Fruit fly (Drosophila melanogaster) whole organism, embryonic: ENCODE data around the gene CG9747.

Experiments used
- Ada2b ChIP-seq: fragments of 200-800 bp; sonication (Bioruptor generic); IDR thresholded peaks from 2 replicates; pipeline ENCODE4 v1.3.6; 2022; ENCODE audit warnings: missing biosample characterization, missing genetic modification characterization
- Antp ChIP-seq: fragments of 200-800 bp; sonication (Bioruptor generic); optimal IDR thresholded peaks from 3 replicates; lab custom pipeline; 2016; ENCODE audit warnings: missing biosample characterization, missing genetic modification characterization
- BEAF-32 ChIP-seq: fragments of 200-800 bp; sonication (Bioruptor generic); optimal IDR thresholded peaks from 3 replicates; lab custom pipeline; 2017; ENCODE audit warnings: missing biosample characterization, missing genetic modification characterization, mild to moderate bottlenecking, moderate library complexity, missing genetic modification reagents
- CG10267 ChIP-seq: fragments of 200-800 bp; sonication (Bioruptor generic); optimal IDR thresholded peaks from 2 replicates; lab custom pipeline; 2018; ENCODE audit warnings: missing biosample characterization, mild to moderate bottlenecking, missing genetic modification characterization, moderate library complexity
- CG10654 ChIP-seq: fragments of 200-800 bp; sonication (Bioruptor generic); optimal IDR thresholded peaks from 2 replicates; lab custom pipeline; 2016; ENCODE audit warnings: missing biosample characterization, missing genetic modification characterization
- CG12299 ChIP-seq: fragments of 200-800 bp; sonication (Bioruptor generic); optimal IDR thresholded peaks from 2 replicates; lab custom pipeline; 2018; ENCODE audit warnings: missing biosample characterization, mild to moderate bottlenecking, missing genetic modification characterization
- CG13287 ChIP-seq: fragments of 200-800 bp; sonication (Bioruptor generic); IDR thresholded peaks from 2 replicates; pipeline ENCODE4 v1.3.6; 2022; ENCODE audit warnings: missing biosample characterization, missing genetic modification characterization; ENCODE audit not compliant: partially characterized antibody
- CG13775 ChIP-seq: fragments of 200-800 bp; sonication (Bioruptor generic); optimal IDR thresholded peaks from 3 replicates; lab custom pipeline; 2017; ENCODE audit warnings: missing biosample characterization, mild to moderate bottlenecking, missing genetic modification characterization
- CG13894 ChIP-seq: fragments of 200-800 bp; sonication (Bioruptor generic); optimal IDR thresholded peaks from 3 replicates; lab custom pipeline; 2018; ENCODE audit warnings: missing biosample characterization, mild to moderate bottlenecking, missing genetic modification characterization, moderate library complexity
- CG14860 ChIP-seq: fragments of 200-800 bp; sonication (Bioruptor generic); IDR thresholded peaks from 3 replicates; pipeline ENCODE4 v1.3.6; 2022; ENCODE audit warnings: missing biosample characterization, missing genetic modification characterization; ENCODE audit not compliant: partially characterized antibody
- CG15514 ChIP-seq: fragments of 200-800 bp; sonication (Bioruptor generic); optimal IDR thresholded peaks from 3 replicates; lab custom pipeline; 2017; ENCODE audit warnings: missing biosample characterization, missing genetic modification characterization, mild to moderate bottlenecking, moderate library complexity, missing genetic modification reagents
- CG1647 ChIP-seq: fragments of 200-800 bp; sonication (Bioruptor generic); optimal IDR thresholded peaks from 3 replicates; lab custom pipeline; 2016; ENCODE audit warnings: missing biosample characterization, missing genetic modification characterization
- CG17328 ChIP-seq: fragments of 200-800 bp; sonication (Bioruptor generic); IDR thresholded peaks from 2 replicates; pipeline ENCODE4 v1.3.6; 2022; ENCODE audit warnings: missing biosample characterization, missing genetic modification characterization
- CG17912 ChIP-seq: fragments of 200-800 bp; sonication (Bioruptor generic); optimal IDR thresholded peaks from 2 replicates; lab custom pipeline; 2018; ENCODE audit warnings: missing biosample characterization, mild to moderate bottlenecking, missing genetic modification characterization
- CG18599 ChIP-seq: fragments of 200-800 bp; sonication (Bioruptor generic); optimal IDR thresholded peaks from 3 replicates; lab custom pipeline; 2017; ENCODE audit warnings: missing biosample characterization, missing genetic modification characterization, mild to moderate bottlenecking, moderate library complexity, missing genetic modification reagents
- CG2129 ChIP-seq: fragments of 200-800 bp; sonication (Bioruptor generic); IDR thresholded peaks from 2 replicates; pipeline ENCODE4 v1.3.6; 2022; ENCODE audit warnings: missing biosample characterization, missing genetic modification characterization; ENCODE audit not compliant: partially characterized antibody
- CG31224 ChIP-seq: fragments of 200-800 bp; sonication (Bioruptor generic); IDR thresholded peaks from 2 replicates; pipeline ENCODE4 v1.3.6; 2022; ENCODE audit warnings: missing biosample characterization, missing genetic modification characterization
- CG32532 ChIP-seq: fragments of 200-800 bp; sonication (Bioruptor generic); IDR thresholded peaks from 2 replicates; pipeline ENCODE4 v1.3.6; 2022; ENCODE audit warnings: missing biosample characterization, missing genetic modification characterization
- CG4730 ChIP-seq: fragments of 200-800 bp; sonication (Bioruptor generic); IDR thresholded peaks from 2 replicates; pipeline ENCODE4 v1.3.6; 2022; ENCODE audit warnings: missing biosample characterization, missing genetic modification characterization
- CG8089 ChIP-seq: fragments of 200-800 bp; sonication (Bioruptor generic); optimal IDR thresholded peaks from 3 replicates; lab custom pipeline; 2016; ENCODE audit warnings: missing biosample characterization, missing genetic modification characterization
- CG8944 ChIP-seq: fragments of 200-800 bp; sonication (Bioruptor generic); optimal IDR thresholded peaks from 3 replicates; lab custom pipeline; 2016; ENCODE audit warnings: missing biosample characterization, missing genetic modification characterization
- CG9797 ChIP-seq: fragments of 200-800 bp; sonication (Bioruptor generic); optimal IDR thresholded peaks from 3 replicates; lab custom pipeline; 2018; ENCODE audit warnings: missing biosample characterization, mild to moderate bottlenecking, missing genetic modification characterization
- Camta ChIP-seq: fragments of 200-800 bp; sonication (Bioruptor generic); optimal IDR thresholded peaks from 2 replicates; lab custom pipeline; 2016; ENCODE audit warnings: missing biosample characterization, missing genetic modification characterization
- Doc3 ChIP-seq: fragments of 200-800 bp; sonication (Bioruptor generic); IDR thresholded peaks from 3 replicates; pipeline ENCODE4 v1.3.6; 2022; ENCODE audit warnings: missing biosample characterization, missing genetic modification characterization; ENCODE audit not compliant: partially characterized antibody
- Dp ChIP-seq: fragments of 200-800 bp; sonication (Bioruptor generic); optimal IDR thresholded peaks from 2 replicates; lab custom pipeline; 2018; ENCODE audit warnings: missing biosample characterization, mild to moderate bottlenecking, missing genetic modification characterization, moderate library complexity
- Ets65A ChIP-seq: fragments of 200-800 bp; sonication (Bioruptor generic); peaks from one replicate; lab custom pipeline; 2016; ENCODE audit warnings: missing biosample characterization, missing genetic modification characterization
- Gsc ChIP-seq: fragments of 200-800 bp; sonication (Bioruptor generic); IDR thresholded peaks from 2 replicates; pipeline ENCODE4 v1.3.6; 2022; ENCODE audit warnings: missing biosample characterization, missing genetic modification characterization
- HLH54F ChIP-seq: fragments of 200-800 bp; sonication (Bioruptor generic); optimal IDR thresholded peaks from 3 replicates; lab custom pipeline; 2016; ENCODE audit warnings: missing biosample characterization, missing genetic modification characterization
- Hr3 ChIP-seq: fragments of 200-800 bp; sonication (Bioruptor generic); optimal IDR thresholded peaks from 3 replicates; lab custom pipeline; 2016; ENCODE audit warnings: missing biosample characterization, missing genetic modification characterization
- Hr78 ChIP-seq, 2 experiments: fragments of 200-800 bp in 1 of 2; fragments of >200 bp in 1 of 2; sonication (Bioruptor generic) in 1 of 2; optimal IDR thresholded peaks; 2 replicates each; lab custom pipeline; 2017 to 2019; ENCODE audit warnings: missing biosample characterization in 2 of 2, missing genetic modification characterization in 2 of 2, mild to moderate bottlenecking in 1 of 2, moderate library complexity in 1 of 2
- Jarid2 ChIP-seq: fragments of 200-800 bp; sonication (Bioruptor generic); optimal IDR thresholded peaks from 3 replicates; lab custom pipeline; 2017; ENCODE audit warnings: mild to moderate bottlenecking, missing biosample characterization, missing genetic modification reagents, missing genetic modification characterization
- MBD-R2 ChIP-seq: fragments of 200-800 bp; sonication (Bioruptor generic); IDR thresholded peaks from 2 replicates; pipeline ENCODE4 v1.3.6; 2022; ENCODE audit warnings: missing biosample characterization, missing genetic modification characterization
- Neu2 ChIP-seq: fragments of 200-800 bp; sonication (Bioruptor generic); optimal IDR thresholded peaks from 3 replicates; lab custom pipeline; 2016; ENCODE audit warnings: missing biosample characterization, missing genetic modification characterization, borderline replicate concordance
- Poxn ChIP-seq: fragments of 200-800 bp; sonication (Bioruptor generic); IDR thresholded peaks from 2 replicates; pipeline ENCODE4 v1.3.6; 2022; ENCODE audit warnings: missing biosample characterization, missing genetic modification characterization
- aop ChIP-seq: fragments of 200-800 bp; sonication (Bioruptor generic); IDR thresholded peaks from 2 replicates; pipeline ENCODE4 v1.3.6; 2022; ENCODE audit warnings: missing biosample characterization, missing genetic modification characterization
- ap ChIP-seq: fragments of 200-800 bp; sonication (Bioruptor generic); IDR thresholded peaks from 2 replicates; pipeline ENCODE4 v1.3.6; 2022; ENCODE audit warnings: missing biosample characterization, missing genetic modification characterization
- bbx ChIP-seq: fragments of 200-800 bp; sonication (Bioruptor generic); IDR thresholded peaks from 2 replicates; pipeline ENCODE4 v1.3.6; 2022; ENCODE audit warnings: missing biosample characterization, missing genetic modification characterization; ENCODE audit not compliant: partially characterized antibody
- danr ChIP-seq: fragments of 200-800 bp; sonication (Bioruptor generic); IDR thresholded peaks from 2 replicates; pipeline ENCODE4 v1.3.6; 2022; ENCODE audit warnings: missing biosample characterization, missing genetic modification characterization
- dati ChIP-seq: fragments of 200-800 bp; sonication (Bioruptor generic); IDR thresholded peaks from 2 replicates; pipeline ENCODE4 v1.3.6; 2022; ENCODE audit warnings: missing biosample characterization, missing genetic modification characterization
- dimm ChIP-seq: fragments of 200-800 bp; sonication (Bioruptor generic); IDR thresholded peaks from 2 replicates; pipeline ENCODE4 v1.3.6; 2022; ENCODE audit warnings: missing biosample characterization, missing genetic modification characterization
- disco-r ChIP-seq: fragments of 200-800 bp; sonication (Bioruptor generic); optimal IDR thresholded peaks from 2 replicates; lab custom pipeline; 2016; ENCODE audit warnings: missing biosample characterization, missing genetic modification characterization
- klu ChIP-seq: fragments of 200-800 bp; sonication (Bioruptor generic); IDR thresholded peaks from 2 replicates; pipeline ENCODE4 v1.3.6; 2022; ENCODE audit warnings: missing biosample characterization, missing genetic modification characterization
- luna ChIP-seq: fragments of 200-800 bp; sonication (Bioruptor generic); optimal IDR thresholded peaks from 2 replicates; lab custom pipeline; 2016; ENCODE audit warnings: missing biosample characterization, missing genetic modification characterization
- mam ChIP-seq: fragments of 200-800 bp; sonication (Bioruptor generic); optimal IDR thresholded peaks from 3 replicates; lab custom pipeline; 2016; ENCODE audit warnings: missing biosample characterization, missing genetic modification characterization
- nmo ChIP-seq: fragments of 200-800 bp; sonication (Bioruptor generic); optimal IDR thresholded peaks from 2 replicates; lab custom pipeline; 2018; ENCODE audit warnings: missing biosample characterization, mild to moderate bottlenecking, missing genetic modification characterization, moderate library complexity
- pnt ChIP-seq: fragments of 200-800 bp; sonication (Bioruptor generic); optimal IDR thresholded peaks from 3 replicates; lab custom pipeline; 2016; ENCODE audit warnings: missing biosample characterization, missing genetic modification characterization
- sisA ChIP-seq: fragments of 200-800 bp; sonication (Bioruptor generic); IDR thresholded peaks from 2 replicates; pipeline ENCODE4 v1.3.6; 2022; ENCODE audit warnings: missing biosample characterization, missing genetic modification characterization
- usp ChIP-seq: fragments of >200 bp; optimal IDR thresholded peaks from 2 replicates; lab custom pipeline; 2017; ENCODE audit warnings: missing biosample characterization, missing genetic modification characterization
- vvl ChIP-seq: fragments of 200-800 bp; sonication (Bioruptor generic); IDR thresholded peaks from 2 replicates; pipeline ENCODE4 v1.3.6; 2022; ENCODE audit warnings: missing biosample characterization, missing genetic modification characterization

CG9747 gene

dm6 chr3R:30208766-30209484 lies 17.9 kb upstream of the CG9747 start, which contains the start of gene RpS7 (continued):
- peak; percentile 51; the same call in 1 of the 2 replicates for TF ChIP-seq CG4730 (GFP tag; lab: Robert Waterston, UW)
- peak; percentile 27 for TF ChIP-seq CG8089 (GFP tag; lab: Kevin White, UChicago)
- peak; percentile 44 for TF ChIP-seq Jarid2 (GFP tag; lab: Kevin White, UChicago)
- TF ChIP-seq Antp (GFP tag; lab: Kevin White, UChicago): no peak
- TF ChIP-seq CG17912 (GFP tag; lab: Kevin White, UChicago): peak; percentile 84
- TF ChIP-seq Ets65A (GFP tag; lab: Kevin White, UChicago): peak; percentile 93
- peak; percentile 80 for TF ChIP-seq vvl
- peak; percentile 73 for TF ChIP-seq CG15514 (GFP tag; lab: Kevin White, UChicago)
- peak; percentile 98 for TF ChIP-seq Doc3 (GFP tag; lab: Robert Waterston, UW)
- peak; percentile 55 for TF ChIP-seq CG10654
- TF ChIP-seq CG17328 (GFP tag; lab: Robert Waterston, UW): peak; percentile 83
- TF ChIP-seq CG18599: peak; percentile 49
- TF ChIP-seq Hr3 (GFP tag; lab: Kevin White, UChicago): peak; percentile 38
- peak; percentile 34 for TF ChIP-seq luna (GFP tag; lab: Kevin White, UChicago)
- TF ChIP-seq CG2129 (GFP tag; lab: Robert Waterston, UW): peak; percentile 96
- TF ChIP-seq Neu2: no peak
- peak; percentile 62 for TF ChIP-seq danr
- peak; percentile 77 for TF ChIP-seq nmo (GFP tag; lab: Kevin White, UChicago)
- peak; percentile 73 for TF ChIP-seq CG31224 (GFP tag; lab: Robert Waterston, UW)
- TF ChIP-seq CG32532 (GFP tag; lab: Robert Waterston, UW): peak; percentile 83
- peak; percentile 76 for TF ChIP-seq ap (GFP tag; lab: Robert Waterston, UW)
- TF ChIP-seq CG13894 (tag; lab: Kevin White, UChicago): peak; percentile 72
- TF ChIP-seq CG13775: peak; percentile 86
- TF ChIP-seq Camta: peak; percentile 29
- TF ChIP-seq MBD-R2 (GFP tag; lab: Robert Waterston, UW): peak; percentile 25; the same call in 1 of the 2 replicates
- TF ChIP-seq BEAF-32 (GFP tag; lab: Kevin White, UChicago): peak; percentile 96
- 0 out of 2 replicates have a peak, but pooled peaks have one; percentile 15 for TF ChIP-seq sisA (GFP tag; lab: Robert Waterston, UW)
- TF ChIP-seq CG8944 (GFP tag; lab: Kevin White, UChicago): peak; percentile 18
- peak; percentile 98 for TF ChIP-seq CG14860
- peak; percentile 48 for TF ChIP-seq Dp (GFP tag; lab: Kevin White, UChicago)
- peak; percentile 97 for TF ChIP-seq CG13287 (GFP tag; lab: Robert Waterston, UW)
- TF ChIP-seq CG12299 (tag; lab: Kevin White, UChicago): peak; percentile 76
- TF ChIP-seq usp (GFP tag; lab: Kevin White, UChicago): no peak
- TF ChIP-seq aop: no peak
- peak; percentile 50; the same call in 1 of the 2 replicates for TF ChIP-seq Ada2b (GFP tag; lab: Robert Waterston, UW)
- peak; percentile 5 for TF ChIP-seq HLH54F
- peak; percentile 30 for TF ChIP-seq CG1647
- TF ChIP-seq klu (GFP tag; lab: Robert Waterston, UW): no peak
- peak; percentile 21; the same call in 1 of the 2 replicates for TF ChIP-seq Poxn
- peak; percentile 64 for TF ChIP-seq CG10267 (tag; lab: Kevin White, UChicago)
- TF ChIP-seq CG9797 (GFP tag; lab: Kevin White, UChicago): peak; percentile 48
- TF ChIP-seq bbx: peak; percentile 96
- no peak for TF ChIP-seq pnt (GFP tag; lab: Kevin White, UChicago)
- no peak for TF ChIP-seq Gsc (GFP tag; lab: Robert Waterston, UW)
- peak; percentile 25 for TF ChIP-seq mam (GFP tag; lab: Kevin White, UChicago)
- peak; percentile 30 for TF ChIP-seq disco-r (GFP tag; lab: Kevin White, UChicago)
- peak; percentile 18; the same call in 1 of the 2 replicates for TF ChIP-seq dimm
- peak in 1 of 2 experiments; percentile 12 for TF ChIP-seq Hr78 (GFP tag; optimal IDR thresholded peaks at IDR 0.05; lab: Kevin White, UChicago)
- no peak for TF ChIP-seq dati
